Worm (Caenorhabditis elegans) whole organism, L3 larva: ENCODE results near the gene R08D7.4.

Experiments
- R02D3.7 ChIP-seq: fragments of 150-350 bp; optimal IDR thresholded peaks from 2 replicates; lab custom pipeline; 2014; ENCODE audit warnings: missing biosample characterization, missing genetic modification characterization
- ama-1 ChIP-seq: fragments of 150-350 bp; optimal IDR thresholded peaks from 2 replicates; lab custom pipeline; 2018
- ceh-16 ChIP-seq: sonication (generic microtip); optimal IDR thresholded peaks from 2 replicates; lab custom pipeline; 2017; ENCODE audit warnings: missing biosample characterization, missing genetic modification characterization
- ceh-28 ChIP-seq: fragments of 150-350 bp; optimal IDR thresholded peaks from 2 replicates; lab custom pipeline; 2014; ENCODE audit warnings: missing biosample characterization, missing genetic modification reagents, missing genetic modification characterization
- ceh-82 ChIP-seq: fragments of 150-350 bp; optimal IDR thresholded peaks from 2 replicates; lab custom pipeline; 2014; ENCODE audit warnings: missing biosample characterization, missing genetic modification characterization
- daf-12 ChIP-seq: fragments of 150-350 bp; optimal IDR thresholded peaks from 2 replicates; lab custom pipeline; 2014; ENCODE audit warnings: missing biosample characterization, missing genetic modification reagents, missing genetic modification characterization
- egl-27 ChIP-seq: sonication (generic microtip); optimal IDR thresholded peaks from 4 replicates; lab custom pipeline; 2017; ENCODE audit warnings: missing biosample characterization, missing genetic modification reagents, missing genetic modification characterization
- egl-5 ChIP-seq: fragments of 150-350 bp; optimal IDR thresholded peaks from 2 replicates; lab custom pipeline; 2017; ENCODE audit warnings: missing biosample characterization, missing genetic modification reagents, missing genetic modification characterization, inconsistent platforms
- elt-2 ChIP-seq: sonication (generic microtip); optimal IDR thresholded peaks from 2 replicates; lab custom pipeline; 2016; ENCODE audit warnings: missing genetic modification reagents, mild to moderate bottlenecking, missing genetic modification characterization, missing compliant biosample characterization
- elt-3 ChIP-seq, 3 experiments: fragments of 150-350 bp in 1 of 3; sonication (generic microtip) in 2 of 3; optimal IDR thresholded peaks; 2 replicates in 2 of 3; 4 replicates in 1 of 3; lab custom pipeline; 2014 to 2017; ENCODE audit warnings: missing biosample characterization in 3 of 3, missing genetic modification characterization in 3 of 3
- fkh-10 ChIP-seq: sonication (generic microtip); optimal IDR thresholded peaks from 2 replicates; lab custom pipeline; 2017; ENCODE audit warnings: missing biosample characterization, missing genetic modification reagents, missing genetic modification characterization
- hmg-11 ChIP-seq: sonication (generic microtip); optimal IDR thresholded peaks from 2 replicates; lab custom pipeline; 2016; ENCODE audit warnings: missing genetic modification characterization, missing compliant biosample characterization
- jun-1 ChIP-seq: fragments of 150-350 bp; optimal IDR thresholded peaks from 2 replicates; lab custom pipeline; 2014; ENCODE audit warnings: missing biosample characterization, missing genetic modification reagents, missing genetic modification characterization
- lin-15B ChIP-seq: fragments of 150-350 bp; optimal IDR thresholded peaks from 2 replicates; lab custom pipeline; 2014; ENCODE audit warnings: missing biosample characterization, missing genetic modification characterization
- lin-39 ChIP-seq: fragments of 150-350 bp; optimal IDR thresholded peaks from 2 replicates; lab custom pipeline; 2018; ENCODE audit warnings: missing biosample characterization, missing genetic modification reagents, missing genetic modification characterization
- lsy-12 ChIP-seq: sonication (generic microtip); optimal IDR thresholded peaks from 2 replicates; lab custom pipeline; 2016; ENCODE audit warnings: mild to moderate bottlenecking, missing genetic modification characterization, missing compliant biosample characterization
- mdl-1 ChIP-seq: fragments of 150-350 bp; optimal IDR thresholded peaks from 2 replicates; lab custom pipeline; 2014; ENCODE audit warnings: missing biosample characterization, missing genetic modification characterization
- mml-1 ChIP-seq: fragments of 150-350 bp; sonication (generic microtip); optimal IDR thresholded peaks from 3 replicates; lab custom pipeline; 2014; ENCODE audit warnings: missing biosample characterization, missing genetic modification characterization
- nfya-1 ChIP-seq: sonication (generic microtip); optimal IDR thresholded peaks from 2 replicates; lab custom pipeline; 2017; ENCODE audit warnings: missing genetic modification characterization, mild to moderate bottlenecking, missing compliant biosample characterization, antibody characterized with exemption, moderate library complexity; ENCODE audit not compliant: insufficient read depth
- nhr-11 ChIP-seq: fragments of 150-350 bp; optimal IDR thresholded peaks from 2 replicates; lab custom pipeline; 2014; ENCODE audit warnings: missing biosample characterization, missing genetic modification characterization
- nhr-23 ChIP-seq: fragments of 150-350 bp; optimal IDR thresholded peaks from 2 replicates; lab custom pipeline; 2014; ENCODE audit warnings: missing biosample characterization, missing genetic modification reagents, missing genetic modification characterization
- nhr-25 ChIP-seq: sonication (generic microtip); optimal IDR thresholded peaks from 2 replicates; lab custom pipeline; 2017; ENCODE audit warnings: missing biosample characterization, missing genetic modification characterization
- nhr-43 ChIP-seq: sonication (generic microtip); optimal IDR thresholded peaks from 2 replicates; lab custom pipeline; 2016; ENCODE audit warnings: mild to moderate bottlenecking, missing genetic modification characterization, missing compliant biosample characterization; ENCODE audit not compliant: poor library complexity, severe bottlenecking
- nhr-76 ChIP-seq: fragments of 150-350 bp; sonication (generic microtip); optimal IDR thresholded peaks from 5 replicates; lab custom pipeline; 2014; ENCODE audit warnings: missing biosample characterization, missing genetic modification characterization
- nhr-77 ChIP-seq: fragments of 150-350 bp; optimal IDR thresholded peaks from 2 replicates; lab custom pipeline; 2014; ENCODE audit warnings: missing biosample characterization, missing genetic modification characterization
- pha-4 ChIP-seq: fragments of 150-350 bp; optimal IDR thresholded peaks from 2 replicates; lab custom pipeline; 2014; ENCODE audit warnings: missing biosample characterization, missing genetic modification reagents, missing genetic modification characterization
- pqm-1 ChIP-seq: fragments of 150-350 bp; optimal IDR thresholded peaks from 2 replicates; lab custom pipeline; 2017; ENCODE audit warnings: missing biosample characterization, missing genetic modification characterization, inconsistent platforms
- snpc-4 ChIP-seq: fragments of 150-350 bp; optimal IDR thresholded peaks from 2 replicates; lab custom pipeline; 2014; ENCODE audit warnings: missing biosample characterization, missing genetic modification characterization
- tbx-2 ChIP-seq: sonication (generic microtip); optimal IDR thresholded peaks from 2 replicates; lab custom pipeline; 2016; ENCODE audit warnings: mild to moderate bottlenecking, missing genetic modification characterization, missing compliant biosample characterization
- unc-39 ChIP-seq: sonication (generic microtip); optimal IDR thresholded peaks from 4 replicates; lab custom pipeline; 2017; ENCODE audit warnings: missing biosample characterization, missing genetic modification characterization
- unc-62 ChIP-seq: fragments of 150-350 bp; sonication (generic microtip); optimal IDR thresholded peaks from 4 replicates; lab custom pipeline; 2014; ENCODE audit warnings: missing biosample characterization, missing genetic modification reagents, missing genetic modification characterization
- zag-1 ChIP-seq: fragments of 150-350 bp; optimal IDR thresholded peaks from 2 replicates; lab custom pipeline; 2014; ENCODE audit warnings: missing biosample characterization, missing genetic modification characterization
- ztf-4 ChIP-seq: fragments of 150-350 bp; optimal IDR thresholded peaks from 2 replicates; lab custom pipeline; 2014; ENCODE audit warnings: missing biosample characterization, missing genetic modification characterization

R08D7.4 gene

DNA sequence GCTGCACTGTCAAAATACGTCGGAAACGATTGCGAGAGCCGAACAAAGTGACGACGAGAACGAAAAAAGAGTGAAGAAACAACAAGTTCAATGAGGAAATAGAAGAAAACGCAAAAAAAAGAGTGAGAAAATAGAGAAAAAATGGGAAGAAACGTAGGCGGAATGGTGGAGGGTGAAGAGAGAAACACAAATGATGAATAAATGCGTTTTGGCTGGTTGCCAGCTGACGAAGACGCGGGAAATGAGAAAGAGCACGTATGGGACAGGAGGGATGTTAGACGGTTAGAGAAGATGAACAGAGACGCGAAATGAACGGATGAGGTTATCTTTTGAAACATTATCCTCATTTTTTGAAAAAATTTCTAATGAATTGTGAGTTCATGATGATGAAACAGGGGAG is 13.3 kb downstream of the R08D7.4 start:
- TF ChIP-seq ceh-16 (tag; lab: Kevin White, UChicago) (no peak), unc-39 (no peak), nhr-23 (tag; lab: Kevin White, UChicago) (peak; percentile 40), egl-27 (tag; lab: Kevin White, UChicago) (no peak), lin-15B (tag; lab: Kevin White, UChicago) (peak; percentile 32), R02D3.7 (tag; lab: Kevin White, UChicago) (peak; percentile 2), zag-1 (no peak), nhr-25 (tag; lab: Kevin White, UChicago) (peak; percentile 54), mml-1 (tag; lab: Kevin White, UChicago) (no peak), jun-1 (tag; lab: Kevin White, UChicago) (peak; percentile 38), egl-5 (tag; lab: Kevin White, UChicago) (peak; percentile 86), mdl-1 (tag; lab: Kevin White, UChicago) (no peak), hmg-11 (tag; lab: Kevin White, UChicago) (peak; percentile 39), lin-39 (tag; lab: Kevin White, UChicago) (peak; percentile 61), elt-2 (tag; lab: Kevin White, UChicago) (peak; percentile 31), snpc-4 (tag; lab: Kevin White, UChicago) (peak; percentile 46), nhr-76 (tag; lab: Kevin White, UChicago) (no peak), pha-4 (tag; lab: Kevin White, UChicago) (peak; percentile 74), lsy-12 (tag; lab: Kevin White, UChicago) (peak; percentile 11), nfya-1 (tag; lab: Kevin White, UChicago) (peak; percentile 85), tbx-2 (tag; lab: Kevin White, UChicago) (peak; percentile 9), ama-1 (lab: Kevin White, UChicago) (no peak), fkh-10 (GFP tag; lab: Kevin White, UChicago) (peak; percentile 7)

ce11 chrIII:8985461-8985860 is 13.8 kb downstream of the R08D7.4 start:
- TF ChIP-seq mml-1 (tag; lab: Kevin White, UChicago) (no peak), egl-5 (tag; lab: Kevin White, UChicago) (no peak), nhr-11 (tag; lab: Kevin White, UChicago) (no peak), fkh-10 (GFP tag; lab: Kevin White, UChicago) (no peak), ceh-28 (tag; lab: Kevin White, UChicago) (no peak), nhr-43 (tag; lab: Kevin White, UChicago) (no peak), ama-1 (lab: Kevin White, UChicago) (no peak), nfya-1 (tag; lab: Kevin White, UChicago) (no peak), hmg-11 (tag; lab: Kevin White, UChicago) (no peak), snpc-4 (tag; lab: Kevin White, UChicago) (no peak)

- TF ChIP-seq pqm-1 = peak; percentile 21
- no peak for TF ChIP-seq ceh-82 (tag; lab: Kevin White, UChicago)
- no peak for TF ChIP-seq nhr-77 (tag; lab: Kevin White, UChicago)
- TF ChIP-seq snpc-4 (tag; lab: Kevin White, UChicago) = no peak
- no peak for TF ChIP-seq daf-12 (tag; lab: Kevin White, UChicago)
- peak; percentile 62 for TF ChIP-seq elt-2 (tag; lab: Kevin White, UChicago)
Observed at ce11 chrIII:8985965-8986364, 14.3 kb downstream of the R08D7.4 start.

DNA sequence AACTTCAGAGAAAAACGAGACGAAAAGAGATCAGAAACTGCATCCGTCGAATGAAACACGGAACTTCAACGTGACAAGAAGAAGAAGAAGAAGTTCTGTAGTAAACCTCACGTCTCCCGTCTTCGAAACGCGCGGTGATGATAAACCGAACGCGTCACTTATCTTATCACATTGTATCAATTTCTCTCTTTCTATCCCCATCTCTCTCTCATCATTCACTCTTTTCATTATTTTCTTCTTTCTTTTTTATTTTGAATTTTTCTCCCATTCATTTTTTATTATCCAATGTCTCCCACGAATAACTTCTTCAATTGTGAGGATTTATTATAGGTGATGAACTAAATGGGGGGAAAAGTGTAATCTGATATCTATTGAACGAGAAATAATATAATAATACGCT is 15.2 kb downstream of the R08D7.4 start:
- peak; percentile 4 for TF ChIP-seq elt-2 (tag; lab: Kevin White, UChicago)
- peak; percentile 73 for TF ChIP-seq nhr-23 (tag; lab: Kevin White, UChicago)
- peak; percentile 63 for TF ChIP-seq nhr-43 (tag; lab: Kevin White, UChicago)
- TF ChIP-seq unc-62 (GFP tag; lab: Kevin White, UChicago) = peak; percentile 3
- TF ChIP-seq ztf-4 (tag; lab: Kevin White, UChicago) = no peak
- peak; percentile 77 to 99 (median 96) for TF ChIP-seq elt-3 (tag; optimal IDR thresholded peaks at IDR 0.05; lab: Kevin White, UChicago)
- TF ChIP-seq R02D3.7 (tag; lab: Kevin White, UChicago) = peak; percentile 48
- TF ChIP-seq pqm-1 = no peak
- peak; percentile 2 for TF ChIP-seq nhr-25 (tag; lab: Kevin White, UChicago)
